Fruit fly (Drosophila melanogaster) whole organism, embryonic: Measurements from ENCODE around the gene CG17660.
A peak's percentile ranks its signal among the peaks of the same experiment; 100 is the strongest.

Source experiments
- Atf3 ChIP-seq: fragments of 200-800 bp; sonication (Bioruptor generic); optimal IDR thresholded peaks from 3 replicates; lab custom pipeline; 2016; ENCODE audit warnings: missing biosample characterization, missing genetic modification characterization
- Atf6 ChIP-seq: fragments of 200-800 bp; sonication (Bioruptor generic); IDR thresholded peaks from 2 replicates; pipeline ENCODE4 v1.3.6; 2022; ENCODE audit warnings: missing biosample characterization, missing genetic modification characterization
- CG10274 ChIP-seq: fragments of 200-800 bp; sonication (Bioruptor generic); optimal IDR thresholded peaks from 3 replicates; lab custom pipeline; 2017; ENCODE audit warnings: missing biosample characterization, mild to moderate bottlenecking, missing genetic modification characterization
- CG11696 ChIP-seq: fragments of 200-800 bp; sonication (Bioruptor generic); IDR thresholded peaks from 2 replicates; pipeline ENCODE4 v1.3.6; 2022; ENCODE audit warnings: missing biosample characterization, missing genetic modification characterization
- CG12236 ChIP-seq: fragments of 200-800 bp; sonication (Bioruptor generic); optimal IDR thresholded peaks from 2 replicates; lab custom pipeline; 2016; ENCODE audit warnings: missing biosample characterization, missing genetic modification characterization
- CG12299 ChIP-seq: fragments of 200-800 bp; sonication (Bioruptor generic); optimal IDR thresholded peaks from 2 replicates; lab custom pipeline; 2018; ENCODE audit warnings: missing biosample characterization, mild to moderate bottlenecking, missing genetic modification characterization
- CG1233 ChIP-seq: fragments of 200-800 bp; sonication (Bioruptor generic); optimal IDR thresholded peaks from 4 replicates; lab custom pipeline; 2018; ENCODE audit warnings: missing biosample characterization, mild to moderate bottlenecking, missing genetic modification characterization
- CG1529 ChIP-seq: fragments of 200-800 bp; sonication (Bioruptor generic); optimal IDR thresholded peaks from 3 replicates; lab custom pipeline; 2018; ENCODE audit warnings: missing biosample characterization, missing genetic modification characterization
- CG1602 ChIP-seq: fragments of 200-800 bp; sonication (Bioruptor generic); optimal IDR thresholded peaks from 3 replicates; lab custom pipeline; 2016; ENCODE audit warnings: missing biosample characterization, missing genetic modification characterization
- CG17385 ChIP-seq: fragments of 200-800 bp; sonication (Bioruptor generic); optimal IDR thresholded peaks from 3 replicates; lab custom pipeline; 2018; ENCODE audit warnings: missing biosample characterization, mild to moderate bottlenecking, missing genetic modification characterization
- CG33213 ChIP-seq: fragments of 200-800 bp; sonication (Bioruptor generic); optimal IDR thresholded peaks from 3 replicates; lab custom pipeline; 2016; ENCODE audit warnings: missing biosample characterization, missing genetic modification characterization
- CG33557 ChIP-seq: fragments of 200-800 bp; sonication (Bioruptor generic); optimal IDR thresholded peaks from 2 replicates; lab custom pipeline; 2019; ENCODE audit warnings: missing biosample characterization, mild to moderate bottlenecking, missing genetic modification characterization, moderate library complexity
- CG3838 ChIP-seq: fragments of 200-800 bp; sonication (Bioruptor generic); optimal IDR thresholded peaks from 3 replicates; lab custom pipeline; 2016; ENCODE audit warnings: missing biosample characterization, missing genetic modification characterization
- CG4617 ChIP-seq: fragments of 200-800 bp; sonication (Bioruptor generic); optimal IDR thresholded peaks from 3 replicates; lab custom pipeline; 2016; ENCODE audit warnings: missing biosample characterization, missing genetic modification characterization, borderline replicate concordance
- CG7271 ChIP-seq: fragments of 200-800 bp; sonication (Bioruptor generic); optimal IDR thresholded peaks from 2 replicates; lab custom pipeline; 2018; ENCODE audit warnings: missing biosample characterization, mild to moderate bottlenecking, missing genetic modification characterization, moderate library complexity
- CG7372 ChIP-seq: fragments of 200-800 bp; sonication (Bioruptor generic); IDR thresholded peaks from 2 replicates; pipeline ENCODE4 v1.3.6; 2022; ENCODE audit warnings: missing biosample characterization, missing genetic modification characterization
- CG7928 ChIP-seq: fragments of 200-800 bp; sonication (Bioruptor generic); optimal IDR thresholded peaks from 2 replicates; lab custom pipeline; 2017; ENCODE audit warnings: missing biosample characterization, mild to moderate bottlenecking, missing genetic modification characterization
- CG8281 ChIP-seq: fragments of 200-800 bp; sonication (Bioruptor generic); optimal IDR thresholded peaks from 2 replicates; lab custom pipeline; 2018; ENCODE audit warnings: missing biosample characterization, mild to moderate bottlenecking, missing genetic modification characterization, moderate library complexity
- CG8924 ChIP-seq: fragments of 200-800 bp; optimal IDR thresholded peaks from 3 replicates; lab custom pipeline; 2019; ENCODE audit warnings: missing biosample characterization, mild to moderate bottlenecking, missing genetic modification characterization, moderate library complexity
- CG9215 ChIP-seq: fragments of 200-800 bp; sonication (Bioruptor generic); IDR thresholded peaks from 2 replicates; pipeline ENCODE4 v1.3.6; 2022; ENCODE audit warnings: missing biosample characterization, missing genetic modification characterization
- Dek ChIP-seq: fragments of 200-800 bp; sonication (Bioruptor generic); optimal IDR thresholded peaks from 3 replicates; lab custom pipeline; 2019; ENCODE audit warnings: missing biosample characterization, mild to moderate bottlenecking, missing genetic modification characterization, moderate library complexity
- ERR ChIP-seq: fragments of 200-800 bp; sonication (Bioruptor generic); optimal IDR thresholded peaks from 2 replicates; lab custom pipeline; 2016; ENCODE audit warnings: missing biosample characterization, missing genetic modification characterization
- Eip74EF ChIP-seq, 2 experiments: fragments of 200-800 bp in 1 of 2; fragments of >200 bp in 1 of 2; sonication (Bioruptor generic) in 1 of 2; optimal IDR thresholded peaks; 2 replicates each; lab custom pipeline; 2017 to 2019; ENCODE audit warnings: missing biosample characterization in 2 of 2, missing genetic modification characterization in 2 of 2, mild to moderate bottlenecking in 1 of 2, moderate library complexity in 1 of 2
- Hr3 ChIP-seq: fragments of 200-800 bp; sonication (Bioruptor generic); optimal IDR thresholded peaks from 3 replicates; lab custom pipeline; 2016; ENCODE audit warnings: missing biosample characterization, missing genetic modification characterization
- Max ChIP-seq: fragments of 200-800 bp; sonication (Bioruptor generic); optimal IDR thresholded peaks from 2 replicates; lab custom pipeline; 2016; ENCODE audit warnings: missing biosample characterization, mild to moderate bottlenecking, missing genetic modification characterization
- Meics ChIP-seq: fragments of 200-800 bp; sonication (Bioruptor generic); optimal IDR thresholded peaks from 2 replicates; lab custom pipeline; 2017; ENCODE audit warnings: missing biosample characterization, mild to moderate bottlenecking, missing genetic modification characterization
- NC2β ChIP-seq: fragments of 200-800 bp; sonication (Bioruptor generic); optimal IDR thresholded peaks from 2 replicates; lab custom pipeline; 2016; ENCODE audit warnings: missing biosample characterization, missing genetic modification characterization
- Nf-YC ChIP-seq: fragments of 200-800 bp; optimal IDR thresholded peaks from 3 replicates; lab custom pipeline; 2019; ENCODE audit warnings: missing biosample characterization, mild to moderate bottlenecking, missing genetic modification characterization, moderate library complexity
- Optix ChIP-seq: fragments of 200-800 bp; sonication (Bioruptor generic); IDR thresholded peaks from 3 replicates; pipeline ENCODE4 v1.3.6; 2022; ENCODE audit warnings: missing biosample characterization, missing genetic modification characterization
- Ravus ChIP-seq: fragments of 200-800 bp; sonication (Bioruptor generic); IDR thresholded peaks from 2 replicates; pipeline ENCODE4 v1.3.6; 2022; ENCODE audit warnings: missing biosample characterization, missing genetic modification characterization
- Ssrp ChIP-seq: fragments of 200-800 bp; sonication (Bioruptor generic); optimal IDR thresholded peaks from 2 replicates; lab custom pipeline; 2018; ENCODE audit warnings: missing biosample characterization, mild to moderate bottlenecking, missing genetic modification characterization, moderate library complexity
- cas ChIP-seq: fragments of 200-800 bp; sonication (Bioruptor generic); IDR thresholded peaks from 2 replicates; pipeline ENCODE4 v1.3.6; 2022; ENCODE audit warnings: missing biosample characterization, missing genetic modification characterization
- cato ChIP-seq: fragments of 200-800 bp; sonication (Bioruptor generic); optimal IDR thresholded peaks from 2 replicates; lab custom pipeline; 2016; ENCODE audit warnings: missing biosample characterization, missing genetic modification characterization, borderline replicate concordance
- fru ChIP-seq: fragments of >200 bp; optimal IDR thresholded peaks from 2 replicates; lab custom pipeline; 2017
- h ChIP-seq: fragments of >200 bp; optimal IDR thresholded peaks from 2 replicates; lab custom pipeline; 2017
- her ChIP-seq: fragments of 200-800 bp; sonication (Bioruptor generic); optimal IDR thresholded peaks from 2 replicates; lab custom pipeline; 2016; ENCODE audit warnings: missing biosample characterization, missing genetic modification characterization
- hth ChIP-seq: fragments of >200 bp; optimal IDR thresholded peaks from 2 replicates; lab custom pipeline; 2017; ENCODE audit warnings: inconsistent platforms
- kay ChIP-seq: fragments of 200-800 bp; sonication (Bioruptor generic); optimal IDR thresholded peaks from 2 replicates; lab custom pipeline; 2016; ENCODE audit warnings: missing biosample characterization, missing genetic modification characterization
- ken ChIP-seq: fragments of 200-800 bp; sonication (Bioruptor generic); IDR thresholded peaks from 3 replicates; pipeline ENCODE4 v1.3.6; 2022; ENCODE audit warnings: missing biosample characterization, missing genetic modification characterization
- lov ChIP-seq, 2 experiments: fragments of 200-800 bp in 1 of 2; fragments of >200 bp in 1 of 2; sonication (Bioruptor generic) in 1 of 2; IDR thresholded peaks in 1 of 2; optimal IDR thresholded peaks in 1 of 2; 2 replicates in 1 of 2; 3 replicates in 1 of 2; pipeline versions ENCODE4 v1.3.6 to Lab custom; 2017 to 2022; ENCODE audit warnings: missing biosample characterization in 1 of 2, missing genetic modification characterization in 1 of 2
- mirr ChIP-seq: fragments of 200-800 bp; sonication (Bioruptor generic); optimal IDR thresholded peaks from 3 replicates; lab custom pipeline; 2018; ENCODE audit warnings: missing biosample characterization, mild to moderate bottlenecking, missing genetic modification characterization
- nom ChIP-seq: fragments of 200-800 bp; sonication (Bioruptor generic); optimal IDR thresholded peaks from 2 replicates; lab custom pipeline; 2017; ENCODE audit warnings: missing biosample characterization, missing genetic modification characterization, mild to moderate bottlenecking, moderate library complexity, missing genetic modification reagents
- pb ChIP-seq: fragments of 200-800 bp; sonication (Bioruptor generic); optimal IDR thresholded peaks from 3 replicates; lab custom pipeline; 2016; ENCODE audit warnings: missing biosample characterization, missing genetic modification characterization
- pnt ChIP-seq: fragments of 200-800 bp; sonication (Bioruptor generic); optimal IDR thresholded peaks from 3 replicates; lab custom pipeline; 2016; ENCODE audit warnings: missing biosample characterization, missing genetic modification characterization
- psq ChIP-seq: fragments of 200-800 bp; sonication (Bioruptor generic); optimal IDR thresholded peaks from 2 replicates; lab custom pipeline; 2017; ENCODE audit warnings: missing biosample characterization, missing genetic modification characterization
- sens ChIP-seq: fragments of 200-800 bp; sonication (Bioruptor generic); peaks from one replicate; lab custom pipeline; 2016; ENCODE audit warnings: missing biosample characterization, missing genetic modification characterization
- shn ChIP-seq: fragments of 200-800 bp; sonication (Bioruptor generic); optimal IDR thresholded peaks from 3 replicates; lab custom pipeline; 2016; ENCODE audit warnings: missing biosample characterization, missing genetic modification characterization
- ssp ChIP-seq: fragments of 200-800 bp; sonication (Bioruptor generic); IDR thresholded peaks from 2 replicates; pipeline ENCODE4 v1.3.6; 2022; ENCODE audit warnings: missing biosample characterization, missing genetic modification characterization
- tio ChIP-seq: fragments of 200-800 bp; sonication (Bioruptor generic); optimal IDR thresholded peaks from 2 replicates; lab custom pipeline; 2017; ENCODE audit warnings: missing biosample characterization, missing genetic modification characterization, inconsistent platforms
- wdn ChIP-seq: fragments of 200-800 bp; sonication (Bioruptor generic); IDR thresholded peaks from 2 replicates; pipeline ENCODE4 v1.3.6; 2022; ENCODE audit warnings: missing biosample characterization, missing genetic modification characterization

CG17660 gene

dm6 chr2L:1727826-1728619 lies 17.8 kb upstream of the CG17660 start (continued):
- peak; percentile 98 for TF ChIP-seq Dek (tag; lab: Kevin White, UChicago)
- TF ChIP-seq CG33557 (GFP tag; lab: Kevin White, UChicago) = peak; percentile 98
- TF ChIP-seq Atf6 (GFP tag; lab: Robert Waterston, UW) = peak; percentile 98
- TF ChIP-seq CG9215 = peak; percentile 97
- TF ChIP-seq shn (GFP tag; lab: Kevin White, UChicago) = peak; percentile 57
- TF ChIP-seq CG33213 = peak; percentile 52
- TF ChIP-seq CG7928 = peak; percentile 78
- peak; percentile 97 for TF ChIP-seq Ssrp (tag; lab: Kevin White, UChicago)
- TF ChIP-seq sens (GFP tag; lab: Kevin White, UChicago) = peak; percentile 97
- TF ChIP-seq CG1602 (GFP tag; lab: Kevin White, UChicago) = peak; percentile 93
- TF ChIP-seq pb = peak; percentile 60
- peak; percentile 90 for TF ChIP-seq ssp (GFP tag; lab: Robert Waterston, UW)
- peak; percentile 90 for TF ChIP-seq psq (GFP tag; lab: Kevin White, UChicago)
- TF ChIP-seq mirr = peak; percentile 83
- TF ChIP-seq Hr3 (GFP tag; lab: Kevin White, UChicago) = peak; percentile 97
- peak; percentile 49 for TF ChIP-seq NC2β
- peak; percentile 90 for TF ChIP-seq tio (GFP tag; lab: Kevin White, UChicago)
- TF ChIP-seq fru (lab: Kevin White, UChicago) = no peak
- peak; percentile 97 for TF ChIP-seq CG17385
- TF ChIP-seq Nf-YC = peak; percentile 93
- TF ChIP-seq cato = peak; percentile 92
- TF ChIP-seq kay (GFP tag; lab: Kevin White, UChicago) = peak; percentile 92
- TF ChIP-seq CG10274 (GFP tag; lab: Kevin White, UChicago) = peak; percentile 85
- TF ChIP-seq CG8924 (tag; lab: Kevin White, UChicago) = peak; percentile 99
- peak; percentile 94 for TF ChIP-seq wdn (GFP tag; lab: Robert Waterston, UW)
- TF ChIP-seq CG7372 (GFP tag; lab: Robert Waterston, UW) = peak; percentile 98
- no peak for TF ChIP-seq lov (optimal IDR thresholded peaks at IDR 0.05; lab: Kevin White, UChicago)
- TF ChIP-seq lov (GFP tag; IDR thresholded peaks at IDR 0.05; lab: Robert Waterston, UW) = peak; percentile 80
- peak; percentile 76 for TF ChIP-seq pnt
- TF ChIP-seq CG12299 (tag; lab: Kevin White, UChicago) = peak; percentile 99
- peak; percentile 94 for TF ChIP-seq Optix (GFP tag; lab: Robert Waterston, UW)
- no peak for TF ChIP-seq hth (lab: Kevin White, UChicago)
- peak; percentile 74 for TF ChIP-seq Ravus
- TF ChIP-seq h (lab: Kevin White, UChicago) = no peak
- TF ChIP-seq ERR (GFP tag; lab: Kevin White, UChicago) = peak; percentile 98
- TF ChIP-seq cas (GFP tag; lab: Robert Waterston, UW) = peak; percentile 93
- peak; percentile 97 for TF ChIP-seq Meics
- peak; percentile 69 for TF ChIP-seq CG12236 (GFP tag; lab: Kevin White, UChicago)
- peak; percentile 89 for TF ChIP-seq CG4617 (GFP tag; lab: Kevin White, UChicago)
- TF ChIP-seq ken (GFP tag; lab: Robert Waterston, UW) = peak; percentile 92; the same call in 2 of the 3 replicates
- TF ChIP-seq CG11696 = peak; percentile 87
- TF ChIP-seq her (GFP tag; lab: Kevin White, UChicago) = peak; percentile 46
- TF ChIP-seq CG7271 (tag; lab: Kevin White, UChicago) = peak; percentile 67
- TF ChIP-seq CG3838 (GFP tag; lab: Kevin White, UChicago) = peak; percentile 82
- TF ChIP-seq Atf3 (GFP tag; lab: Kevin White, UChicago) = peak; percentile 81
- peak; percentile 93 for TF ChIP-seq nom (GFP tag; lab: Kevin White, UChicago)
- TF ChIP-seq CG8281 (tag; lab: Kevin White, UChicago) = peak; percentile 83
- peak; percentile 95 for TF ChIP-seq Max
- TF ChIP-seq CG1529 (GFP tag; lab: Kevin White, UChicago) = peak; percentile 97
- peak in 1 of 2 experiments; percentile 97 for TF ChIP-seq Eip74EF (GFP tag; optimal IDR thresholded peaks at IDR 0.05; lab: Kevin White, UChicago)
- peak; percentile 93 for TF ChIP-seq CG1233 (GFP tag; lab: Kevin White, UChicago)
